Fruit fly (Drosophila melanogaster): ENCODE measurements around the gene Pp2A-29B.

The Pp2A-29B gene

DNA sequence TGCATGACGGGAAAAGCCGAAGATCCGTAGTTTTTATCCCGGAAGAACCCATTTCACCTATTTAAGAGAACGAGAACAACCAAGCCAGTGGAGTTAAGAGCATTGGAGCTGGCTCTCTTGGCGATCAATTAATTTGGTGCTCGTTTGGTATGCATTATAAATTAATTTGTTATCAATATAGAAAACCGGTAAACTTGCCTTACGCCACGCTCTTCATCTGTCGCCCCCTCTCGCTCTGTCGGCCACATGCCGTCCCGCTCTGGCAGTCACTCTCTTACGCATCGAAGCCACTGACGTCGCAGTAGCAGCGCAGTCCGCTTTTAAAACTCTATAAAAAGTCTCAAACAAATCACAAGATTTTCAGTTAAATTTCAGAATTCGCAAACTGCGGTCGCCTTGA is 19.6 kb upstream of the Pp2A-29B start, which contains the start of gene CG7778:
TSS of gene CG7778 (plus strand) at position 361 of the 400 bp plus-strand sequence.
- TF ChIP-seq Eip78C (GFP tag) (peak; percentile 0), Hr38 (GFP tag; optimal IDR thresholded peaks at IDR 0.05) (no peak), Hr39 (GFP tag; optimal IDR thresholded peaks at IDR 0.05) (no peak)

DNA sequence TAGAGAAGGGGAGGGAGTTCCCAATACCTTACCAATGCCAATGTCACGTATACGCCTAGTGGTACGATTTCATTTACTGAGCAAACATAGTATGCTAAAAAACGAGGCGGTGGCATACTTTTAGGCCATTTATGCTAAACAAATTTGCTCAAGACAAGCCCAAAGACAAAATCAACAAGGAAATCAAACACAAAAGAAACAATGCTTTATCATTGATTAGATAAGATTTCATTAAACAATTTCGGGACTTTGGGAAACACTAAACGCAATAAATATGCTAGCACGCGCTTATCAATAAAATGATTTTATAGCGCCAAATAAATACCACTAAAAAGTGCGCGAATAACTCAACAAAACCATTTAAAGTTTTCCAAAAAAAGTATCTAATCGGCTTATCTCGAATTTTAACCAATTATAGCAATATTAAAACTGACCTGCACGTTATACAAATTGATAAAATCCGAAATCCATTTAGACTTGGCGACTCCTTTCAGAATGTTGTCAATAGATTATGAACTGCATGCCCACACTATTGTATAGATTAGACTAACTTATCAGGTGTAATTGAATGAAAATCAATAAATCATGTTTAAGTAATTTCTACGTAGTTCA is 15.2 kb upstream of the Pp2A-29B start:
- peak; percentile 74 for TF ChIP-seq fkh (GFP tag; optimal IDR thresholded peaks at IDR 0.05)
- TF ChIP-seq CG15336 (GFP tag; IDR thresholded peaks at IDR 0.05) = no peak
- TF ChIP-seq vri (GFP tag; optimal IDR thresholded peaks at IDR 0.05) = peak; percentile 28

DNA sequence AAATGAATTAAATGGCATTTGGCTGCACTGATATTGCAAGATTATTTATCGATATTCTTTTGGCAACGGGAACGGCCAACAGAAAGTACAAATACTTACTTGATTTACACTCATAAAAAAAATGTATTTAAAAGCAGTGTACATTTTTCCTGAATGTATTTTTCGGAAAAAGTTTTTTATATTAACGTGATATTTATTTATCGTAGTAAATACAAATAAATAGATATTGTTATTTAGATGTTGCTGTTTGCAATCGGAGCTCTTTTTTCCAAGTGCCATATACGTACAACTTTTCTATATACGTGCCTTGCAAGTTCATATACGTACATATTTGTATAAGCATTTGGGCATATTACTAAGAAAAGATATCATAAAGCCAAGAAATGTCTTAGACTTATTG is 14.5 kb upstream of the Pp2A-29B start:
- no peak for TF ChIP-seq Sox14 (GFP tag; optimal IDR thresholded peaks at IDR 0.05)
- TF ChIP-seq CG11902 (GFP tag; optimal IDR thresholded peaks at IDR 0.05) = no peak
- peak; percentile 26 for TF ChIP-seq topi (GFP tag; optimal IDR thresholded peaks at IDR 0.05)
- no peak for TF ChIP-seq Eip75B (GFP tag; optimal IDR thresholded peaks at IDR 0.05)
- peak; percentile 31 for TF ChIP-seq Met (GFP tag; optimal IDR thresholded peaks at IDR 0.05)
- TF ChIP-seq CG4318 (GFP tag; optimal IDR thresholded peaks at IDR 0.05) = no peak
- TF ChIP-seq CG15336 (GFP tag; IDR thresholded peaks at IDR 0.05) = no peak
- TF ChIP-seq CG3032 (tag; optimal IDR thresholded peaks at IDR 0.05) = no peak
- TF ChIP-seq eg (GFP tag; IDR thresholded peaks at IDR 0.05) = no peak
- no peak for TF ChIP-seq fd59A (GFP tag; optimal IDR thresholded peaks at IDR 0.05)
- no peak for TF ChIP-seq vri (GFP tag; optimal IDR thresholded peaks at IDR 0.05)
- TF ChIP-seq fd85E (GFP tag; optimal IDR thresholded peaks at IDR 0.05) = no peak
- TF ChIP-seq CG6276 (GFP tag; optimal IDR thresholded peaks at IDR 0.05) = no peak
- no peak for TF ChIP-seq CG16779 (tag; optimal IDR thresholded peaks at IDR 0.05)
- no peak for TF ChIP-seq CG31627 (GFP tag; optimal IDR thresholded peaks at IDR 0.05)
- no peak for TF ChIP-seq acj6 (GFP tag; optimal IDR thresholded peaks at IDR 0.05)
- TF ChIP-seq CG8119 (GFP tag; IDR thresholded peaks at IDR 0.05) = no peak
- peak; percentile 51 for TF ChIP-seq svp (GFP tag)
- no peak for TF ChIP-seq CG34406 (GFP tag; optimal IDR thresholded peaks at IDR 0.05)
- peak; percentile 21 for TF ChIP-seq cyc (GFP tag; optimal IDR thresholded peaks at IDR 0.05)
- no peak for TF ChIP-seq dsx (GFP tag; optimal IDR thresholded peaks at IDR 0.05; ENCODE audit: poor library complexity, severe bottlenecking)
- TF ChIP-seq Sox15 (GFP tag; optimal IDR thresholded peaks at IDR 0.05) = no peak
- no peak for TF ChIP-seq Hr4 (GFP tag; optimal IDR thresholded peaks at IDR 0.05)

DNA sequence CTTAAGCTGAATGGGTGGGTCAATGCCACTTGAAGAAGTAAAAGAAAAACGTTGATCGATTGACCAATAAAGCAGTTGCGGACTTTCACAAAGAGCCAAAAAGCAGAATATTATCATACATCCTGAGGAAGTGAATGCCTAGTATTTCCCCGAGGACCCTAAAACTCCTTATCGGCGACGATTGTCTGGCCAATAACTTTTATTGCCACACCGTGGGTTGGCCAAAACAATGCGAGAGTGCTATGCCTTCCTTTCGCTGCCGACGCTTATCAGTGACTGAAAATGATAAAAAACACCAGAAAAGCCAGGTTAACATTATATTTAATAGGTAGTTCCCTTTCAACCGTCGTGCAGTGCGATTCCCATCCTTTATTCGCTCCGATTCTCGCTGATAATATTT is 14.0 kb upstream of the Pp2A-29B start, which contains the start of gene Mur29B:
TSS of gene Mur29B (plus strand) at position 324 of the 400 bp plus-strand sequence.
- TF ChIP-seq vri (GFP tag; optimal IDR thresholded peaks at IDR 0.05) (peak; percentile 50), svp (GFP tag) (no peak)

DNA sequence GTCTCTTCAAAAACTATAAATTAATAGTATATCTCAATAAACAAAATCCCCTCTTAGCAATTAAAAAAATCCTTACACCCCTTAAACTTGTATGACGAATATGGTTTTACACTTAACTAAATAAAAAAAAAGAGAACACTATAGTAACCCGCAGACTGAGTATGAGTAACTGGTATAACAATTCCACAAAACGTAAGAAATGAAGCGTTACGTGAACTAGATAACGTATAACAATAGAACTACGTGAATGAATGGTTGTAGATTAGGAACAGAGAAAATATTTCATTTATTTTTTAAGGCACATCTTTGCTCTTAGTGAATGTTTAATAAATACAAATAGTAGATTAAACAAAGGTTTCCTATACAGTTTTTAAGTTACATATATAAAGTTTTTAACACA is 10.4 kb upstream of the Pp2A-29B start:
- no peak for TF ChIP-seq Sox102F (GFP tag; optimal IDR thresholded peaks at IDR 0.05)
- no peak for TF ChIP-seq CG6276 (GFP tag; optimal IDR thresholded peaks at IDR 0.05)
- TF ChIP-seq spab (GFP tag; optimal IDR thresholded peaks at IDR 0.05) = no peak
- no peak for TF ChIP-seq OdsH (GFP tag; optimal IDR thresholded peaks at IDR 0.05)
- TF ChIP-seq salr (GFP tag; optimal IDR thresholded peaks at IDR 0.05) = no peak
- no peak for TF ChIP-seq CG31627 (GFP tag; optimal IDR thresholded peaks at IDR 0.05)
- no peak for TF ChIP-seq lz (GFP tag; optimal IDR thresholded peaks at IDR 0.05)
- TF ChIP-seq CG11902 (GFP tag; optimal IDR thresholded peaks at IDR 0.05) = no peak
- no peak for TF ChIP-seq Hr39 (GFP tag; optimal IDR thresholded peaks at IDR 0.05)
- no peak for TF ChIP-seq CG3919 (GFP tag; optimal IDR thresholded peaks at IDR 0.05)
- no peak for TF ChIP-seq Sox15 (GFP tag; optimal IDR thresholded peaks at IDR 0.05)
